Fruit fly (Drosophila melanogaster): ENCODE results near the gene CG33722.

DNA sequence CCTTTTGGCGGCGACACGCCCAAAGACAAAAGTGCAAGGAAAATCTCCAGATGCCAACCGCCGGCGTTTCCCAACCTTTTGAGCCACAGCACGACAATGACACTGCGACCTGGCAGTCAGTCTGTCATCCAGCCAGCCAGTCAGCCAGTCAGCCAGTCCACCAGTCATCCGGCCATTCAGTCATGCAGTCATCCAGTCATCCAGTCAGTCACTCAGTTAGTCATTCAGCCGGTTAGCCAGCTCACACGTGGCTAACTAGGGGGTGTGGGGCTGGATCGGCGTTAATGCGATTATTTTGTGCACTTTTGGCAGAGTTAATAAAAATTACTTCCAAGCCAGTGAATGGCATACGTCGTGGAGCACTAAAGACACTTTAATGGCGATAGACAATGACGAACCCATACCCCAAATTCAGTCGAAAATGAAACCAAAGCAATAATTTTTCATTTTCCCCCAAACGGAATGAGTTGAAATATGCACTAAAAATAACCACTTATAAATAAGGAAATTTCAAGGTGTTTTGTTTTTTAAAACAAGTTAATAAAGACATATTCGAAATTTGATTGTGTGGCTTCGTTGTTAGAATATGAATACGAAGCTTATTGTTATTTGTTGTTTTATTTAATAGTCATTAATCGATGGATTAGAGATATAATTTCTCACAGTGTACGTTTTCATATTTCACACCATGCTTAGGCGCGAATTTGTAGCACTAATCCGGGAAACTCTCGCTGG lies 19.0 kb upstream of the CG33722 start:
- no peak for TF ChIP-seq pad (GFP tag; optimal IDR thresholded peaks at IDR 0.05)
- no peak for TF ChIP-seq tj (GFP tag; optimal IDR thresholded peaks at IDR 0.05)
- TF ChIP-seq CG33017 (tag; optimal IDR thresholded peaks at IDR 0.05) = no peak
- TF ChIP-seq CG1620 (GFP tag; optimal IDR thresholded peaks at IDR 0.05) = no peak
- no peak for TF ChIP-seq CG11617 (GFP tag; optimal IDR thresholded peaks at IDR 0.05)
- TF ChIP-seq kay (GFP tag; ENCODE audit: borderline replicate concordance) = no peak
